Fruit fly (Drosophila melanogaster): ENCODE data around the gene nocte.

- TF ChIP-seq psq (optimal IDR thresholded peaks at IDR 0.05) (no peak), h (optimal IDR thresholded peaks at IDR 0.05) (no peak), Sin3A (optimal IDR thresholded peaks at IDR 0.05) (no peak), Myc (optimal IDR thresholded peaks at IDR 0.05) (no peak), ttk (optimal IDR thresholded peaks at IDR 0.05) (no peak), insv (optimal IDR thresholded peaks at IDR 0.05) (no peak)
Observed at dm6 chrX:10486144-10487030, 11.9 kb upstream of the nocte start.
